Worm (Caenorhabditis elegans) whole organism, L4/young adult: Measurements from ENCODE around the gene cyp-35B2.

Experiments
- W03F9.2 ChIP-seq: fragments of 150-350 bp; optimal IDR thresholded peaks from 2 replicates; lab custom pipeline; 2014; ENCODE audit warnings: missing biosample characterization, missing genetic modification characterization
- him-1 ChIP-seq: sonication (generic microtip); optimal IDR thresholded peaks from 2 replicates; lab custom pipeline; 2016; ENCODE audit warnings: missing genotype, missing genetic modification reagents, missing genetic modification characterization, missing compliant biosample characterization

DNA sequence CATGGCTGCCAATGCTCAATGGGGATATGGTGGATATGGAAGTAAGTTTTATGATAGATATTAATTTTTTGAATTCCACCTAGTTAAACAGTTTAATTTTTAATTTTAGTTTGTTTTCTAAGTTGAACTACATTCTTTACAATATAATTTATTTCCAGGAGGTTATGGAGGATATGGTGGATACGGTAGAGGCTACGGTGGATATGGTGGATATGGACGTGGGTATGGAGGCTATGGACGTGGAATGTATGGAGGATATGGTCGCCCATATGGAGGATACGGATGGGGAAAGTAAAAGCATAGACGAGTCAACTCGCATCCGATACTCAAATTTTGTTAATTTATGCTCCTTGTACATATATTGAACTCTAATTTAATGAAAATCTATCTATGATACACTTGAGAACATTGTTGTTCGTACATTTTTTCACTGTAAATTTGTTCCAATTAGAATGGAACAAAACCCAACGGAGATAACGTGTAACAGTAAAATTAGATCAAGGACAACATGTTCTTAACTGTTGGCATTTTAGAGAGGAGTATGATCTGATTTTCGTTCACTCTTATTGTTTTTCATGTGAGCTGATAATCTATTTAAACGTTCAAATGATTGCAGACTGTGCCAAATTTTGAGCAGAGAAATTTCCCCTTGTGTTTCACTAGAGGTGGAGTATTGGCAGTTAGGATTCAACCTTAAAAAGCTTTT is 38.4 kb downstream of the cyp-35B2 start:
- no peak for TF ChIP-seq W03F9.2
- TF ChIP-seq him-1 (tag; lab: Kevin White, UChicago) = no peak
